Fruit fly (Drosophila melanogaster): ENCODE results near the gene mip130.

The mip130 gene

DNA sequence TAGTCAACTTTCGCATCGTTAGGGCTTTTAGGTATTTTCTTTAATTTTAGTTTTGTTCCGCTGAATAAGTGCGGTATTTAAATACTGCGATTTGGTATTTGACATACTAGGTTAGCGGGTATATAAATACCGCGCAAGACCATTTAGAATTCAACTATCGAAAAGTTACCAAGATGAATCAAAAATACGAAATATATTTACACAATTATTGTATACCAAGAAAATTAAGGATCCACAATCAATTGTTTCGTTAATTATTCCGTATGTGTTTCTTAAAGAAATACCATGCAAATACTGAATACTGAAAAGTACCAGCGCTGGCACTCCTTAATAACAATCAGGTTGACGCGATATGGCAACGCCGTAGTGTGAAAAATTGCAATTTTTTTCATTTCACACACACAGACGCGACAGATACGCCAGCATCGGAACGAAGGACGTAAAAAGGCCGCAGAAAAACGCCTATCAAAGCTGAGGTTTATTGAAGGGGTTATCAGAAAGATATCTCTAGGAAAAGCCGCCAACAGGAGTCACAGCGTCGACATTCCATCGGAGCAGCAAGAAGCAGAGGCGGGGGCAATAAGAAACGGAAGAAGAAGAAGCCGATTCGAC lies 34.4 kb upstream of the mip130 start, which contains the start of the genes Pgam5 and Vps26 (continued):
- TF ChIP-seq stwl (tag; optimal IDR thresholded peaks at IDR 0.05) (peak; percentile 23), Spps (tag; optimal IDR thresholded peaks at IDR 0.05) (no peak), cato (GFP tag; optimal IDR thresholded peaks at IDR 0.05; ENCODE audit: borderline replicate concordance) (no peak), BEAF-32 (GFP tag; optimal IDR thresholded peaks at IDR 0.05) (peak; percentile 51), CG2875 (GFP tag; optimal IDR thresholded peaks at IDR 0.05) (no peak), HLHmδ (GFP tag; optimal IDR thresholded peaks at IDR 0.05) (no peak), ro (GFP tag; IDR thresholded peaks at IDR 0.05) (no peak), CG15011 (GFP tag; optimal IDR thresholded peaks at IDR 0.05) (no peak), nmo (GFP tag; optimal IDR thresholded peaks at IDR 0.05) (peak; percentile 47), CG11723 (GFP tag; optimal IDR thresholded peaks at IDR 0.05) (no peak), Dp (GFP tag; optimal IDR thresholded peaks at IDR 0.05) (peak; percentile 21), tin (GFP tag; optimal IDR thresholded peaks at IDR 0.05) (no peak), CG9797 (GFP tag; optimal IDR thresholded peaks at IDR 0.05) (peak; percentile 69), Rx (GFP tag; IDR thresholded peaks at IDR 0.05) (no peak), Sox102F (GFP tag; optimal IDR thresholded peaks at IDR 0.05) (no peak), hth (optimal IDR thresholded peaks at IDR 0.05) (no peak), nau (GFP tag; optimal IDR thresholded peaks at IDR 0.05) (no peak), CG9817 (tag; optimal IDR thresholded peaks at IDR 0.05) (no peak), Sry-δ (GFP tag; optimal IDR thresholded peaks at IDR 0.05) (peak; percentile 38), CG32772 (GFP tag; IDR thresholded peaks at IDR 0.05) (0 out of 2 replicates have a peak, but pooled peaks have one; percentile 28), pzg (GFP tag; optimal IDR thresholded peaks at IDR 0.05) (peak; percentile 61), fd96Cb (tag; optimal IDR thresholded peaks at IDR 0.05) (no peak), CG42726 (GFP tag; IDR thresholded peaks at IDR 0.05; ENCODE audit: partially characterized antibody) (no peak), CG6765 (GFP tag; optimal IDR thresholded peaks at IDR 0.05) (no peak), CG10654 (GFP tag; optimal IDR thresholded peaks at IDR 0.05) (no peak), Nf-YC (tag; optimal IDR thresholded peaks at IDR 0.05) (peak; percentile 12), CG2116 (GFP tag; optimal IDR thresholded peaks at IDR 0.05) (peak; percentile 30), chm (GFP tag; IDR thresholded peaks at IDR 0.05) (no peak), cg (GFP tag; optimal IDR thresholded peaks at IDR 0.05) (peak; percentile 66)

DNA sequence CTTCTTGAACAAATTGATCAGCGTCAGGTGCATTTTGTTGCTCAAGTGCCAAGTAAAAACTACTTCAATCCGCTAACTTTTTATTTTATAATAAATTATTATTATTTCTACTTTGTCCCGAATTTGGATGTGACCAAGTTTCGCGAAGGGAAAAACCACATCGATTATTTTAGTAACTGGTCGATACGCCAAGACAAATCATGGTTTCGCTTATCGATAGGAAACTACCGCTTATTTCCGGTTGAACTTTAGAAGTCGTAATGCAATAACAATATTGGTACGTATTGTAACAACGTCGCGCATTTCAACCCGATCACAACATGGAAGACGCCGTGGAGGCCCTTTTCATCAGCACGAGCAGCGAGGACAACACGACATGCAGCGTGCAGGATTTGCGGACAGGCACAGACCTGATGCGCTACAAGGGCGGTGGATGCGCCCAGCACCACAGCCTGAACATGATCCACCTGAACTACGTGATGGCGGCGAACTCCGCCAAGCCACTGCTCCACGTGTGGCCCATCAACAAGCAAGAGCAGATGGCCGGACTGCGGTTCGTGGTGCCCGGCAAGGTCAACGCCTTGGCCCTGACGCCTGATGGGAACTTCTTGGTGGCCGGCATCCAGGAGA lies 30.8 kb upstream of the mip130 start, which contains the start of the genes CG14817 and CG14805:
CG14817 (minus strand) TSS at position 164 of the 630 bp plus-strand sequence.
CG14805 (plus strand) TSS at position 211 of the 630 bp plus-strand sequence.
- TF ChIP-seq slbo (GFP tag; IDR thresholded peaks at IDR 0.05), result 0 out of 2 replicates have a peak, but pooled peaks have one; percentile 38
- TF ChIP-seq CG30020 (tag; optimal IDR thresholded peaks at IDR 0.05), result peak; percentile 40
- TF ChIP-seq Taf1 (GFP tag; IDR thresholded peaks at IDR 0.05), result no peak
- TF ChIP-seq CG12391 (tag; optimal IDR thresholded peaks at IDR 0.05), result peak; percentile 76
- TF ChIP-seq CG18599 (GFP tag; optimal IDR thresholded peaks at IDR 0.05), result no peak
- TF ChIP-seq br (optimal IDR thresholded peaks at IDR 0.05), result no peak
- peak; percentile 76 for TF ChIP-seq CG17385 (GFP tag; optimal IDR thresholded peaks at IDR 0.05)
- no peak for TF ChIP-seq Hr3 (GFP tag; optimal IDR thresholded peaks at IDR 0.05)
- TF ChIP-seq CG10654 (GFP tag; optimal IDR thresholded peaks at IDR 0.05), result peak; percentile 23
- peak; percentile 83 for TF ChIP-seq CG1233 (GFP tag; optimal IDR thresholded peaks at IDR 0.05)
- peak; percentile 50 for TF ChIP-seq CG17186 (GFP tag; optimal IDR thresholded peaks at IDR 0.05)
- TF ChIP-seq CG17829 (tag; optimal IDR thresholded peaks at IDR 0.05), result peak; percentile 66
- TF ChIP-seq CG4404 (GFP tag; IDR thresholded peaks at IDR 0.05), result no peak
- TF ChIP-seq CG6765 (GFP tag; optimal IDR thresholded peaks at IDR 0.05), result peak; percentile 93
- TF ChIP-seq Nf-YB (GFP tag; optimal IDR thresholded peaks at IDR 0.05), result peak; percentile 51
- peak; percentile 51 for TF ChIP-seq bigmax (GFP tag; optimal IDR thresholded peaks at IDR 0.05)
- TF ChIP-seq CG10267 (tag; optimal IDR thresholded peaks at IDR 0.05), result peak; percentile 77
- TF ChIP-seq mirr (GFP tag; optimal IDR thresholded peaks at IDR 0.05), result peak; percentile 93
- TF ChIP-seq dan (GFP tag; IDR thresholded peaks at IDR 0.05), result no peak
- TF ChIP-seq lmd (GFP tag; IDR thresholded peaks at IDR 0.05), result peak; percentile 17; the same call in 1 of the 2 replicates
- no peak for TF ChIP-seq Abd-B (GFP tag; optimal IDR thresholded peaks at IDR 0.05)
- peak; percentile 69 for TF ChIP-seq CG6683 (GFP tag; optimal IDR thresholded peaks at IDR 0.05)
